Worm (Caenorhabditis elegans) whole organism, L3 larva: ENCODE results near the gene srbc-10.
"Not testable (repeated sequence)": the region's sequence is repeated elsewhere in the genome, so short reads cannot be mapped to it uniquely, and the experiment has no call there.

Source experiments
- ZK546.5 ChIP-seq: sonication (generic microtip); optimal IDR thresholded peaks from 2 replicates; lab custom pipeline; 2017; ENCODE audit warnings: missing biosample characterization, missing genetic modification characterization
- ceh-28 ChIP-seq: fragments of 150-350 bp; optimal IDR thresholded peaks from 2 replicates; lab custom pipeline; 2014; ENCODE audit warnings: missing biosample characterization, missing genetic modification reagents, missing genetic modification characterization
- ceh-82 ChIP-seq: fragments of 150-350 bp; optimal IDR thresholded peaks from 2 replicates; lab custom pipeline; 2014; ENCODE audit warnings: missing biosample characterization, missing genetic modification characterization
- elt-3 ChIP-seq, 3 experiments: fragments of 150-350 bp in 1 of 3; sonication (generic microtip) in 2 of 3; optimal IDR thresholded peaks; 2 replicates in 2 of 3; 4 replicates in 1 of 3; lab custom pipeline; 2014 to 2017; ENCODE audit warnings: missing biosample characterization in 3 of 3, missing genetic modification characterization in 3 of 3
- jun-1 ChIP-seq: fragments of 150-350 bp; optimal IDR thresholded peaks from 2 replicates; lab custom pipeline; 2014; ENCODE audit warnings: missing biosample characterization, missing genetic modification reagents, missing genetic modification characterization
- lin-39 ChIP-seq: fragments of 150-350 bp; optimal IDR thresholded peaks from 2 replicates; lab custom pipeline; 2018; ENCODE audit warnings: missing biosample characterization, missing genetic modification reagents, missing genetic modification characterization
- pha-4 ChIP-seq: fragments of 150-350 bp; optimal IDR thresholded peaks from 2 replicates; lab custom pipeline; 2014; ENCODE audit warnings: missing biosample characterization, missing genetic modification reagents, missing genetic modification characterization
- skn-1 ChIP-seq: fragments of 150-350 bp; optimal IDR thresholded peaks from 2 replicates; lab custom pipeline; 2014; ENCODE audit warnings: missing biosample characterization, missing genetic modification characterization
- tbx-2 ChIP-seq: sonication (generic microtip); optimal IDR thresholded peaks from 2 replicates; lab custom pipeline; 2016; ENCODE audit warnings: mild to moderate bottlenecking, missing genetic modification characterization, missing compliant biosample characterization
- unc-39 ChIP-seq: sonication (generic microtip); optimal IDR thresholded peaks from 4 replicates; lab custom pipeline; 2017; ENCODE audit warnings: missing biosample characterization, missing genetic modification characterization
- unc-62 ChIP-seq: fragments of 150-350 bp; sonication (generic microtip); optimal IDR thresholded peaks from 4 replicates; lab custom pipeline; 2014; ENCODE audit warnings: missing biosample characterization, missing genetic modification reagents, missing genetic modification characterization
- ztf-4 ChIP-seq: fragments of 150-350 bp; optimal IDR thresholded peaks from 2 replicates; lab custom pipeline; 2014; ENCODE audit warnings: missing biosample characterization, missing genetic modification characterization

- not testable (repeated sequence) for TF ChIP-seq jun-1; tbx-2 (tag; lab: Kevin White, UChicago); unc-62; pha-4 (tag; lab: Kevin White, UChicago); lin-39; elt-3 (tag; optimal IDR thresholded peaks at IDR 0.05; lab: Kevin White, UChicago); ZK546.5 (tag; lab: Kevin White, UChicago); unc-39 (tag; lab: Kevin White, UChicago); ceh-82 (tag; lab: Kevin White, UChicago); ztf-4 (tag; lab: Kevin White, UChicago); ceh-28 (tag; lab: Kevin White, UChicago); skn-1
Measured at ce11 chrV:7444331-7444730, 48.5 kb downstream of the srbc-10 start, which contains the start of gene nhr-141.
